Fruit fly (Drosophila melanogaster): ENCODE results near the gene Hk.

The Hk gene

dm6 chrX:10289935-10290760 is 26.9 kb upstream of the Hk start:
- no peak for TF ChIP-seq slbo (GFP tag; IDR thresholded peaks at IDR 0.05)
- TF ChIP-seq zf30C (GFP tag; optimal IDR thresholded peaks at IDR 0.05), result no peak
- no peak for TF ChIP-seq CG6765 (GFP tag; optimal IDR thresholded peaks at IDR 0.05)
- TF ChIP-seq ken (GFP tag; IDR thresholded peaks at IDR 0.05), result no peak
- TF ChIP-seq CG32772 (GFP tag; IDR thresholded peaks at IDR 0.05), result 0 out of 2 replicates have a peak, but pooled peaks have one; percentile 42
- no peak for TF ChIP-seq BEAF-32 (GFP tag; optimal IDR thresholded peaks at IDR 0.05)
- TF ChIP-seq Camta (GFP tag; optimal IDR thresholded peaks at IDR 0.05), result no peak
- no peak for TF ChIP-seq CG3847 (GFP tag; IDR thresholded peaks at IDR 0.05)
- TF ChIP-seq CG15011 (GFP tag; optimal IDR thresholded peaks at IDR 0.05), result no peak
- TF ChIP-seq dati (GFP tag; IDR thresholded peaks at IDR 0.05), result no peak
- no peak for TF ChIP-seq sisA (GFP tag; IDR thresholded peaks at IDR 0.05)
- no peak for TF ChIP-seq Optix (GFP tag; IDR thresholded peaks at IDR 0.05)
- TF ChIP-seq Adf1 (GFP tag; IDR thresholded peaks at IDR 0.05), result no peak
- TF ChIP-seq kah (GFP tag; optimal IDR thresholded peaks at IDR 0.05), result no peak
- TF ChIP-seq CG9215 (GFP tag; IDR thresholded peaks at IDR 0.05), result no peak
- peak; percentile 43; the same call in 1 of the 2 replicates for TF ChIP-seq Drgx (GFP tag; IDR thresholded peaks at IDR 0.05)
- no peak for TF ChIP-seq CG5245 (GFP tag; optimal IDR thresholded peaks at IDR 0.05)
- TF ChIP-seq Bgb (GFP tag; IDR thresholded peaks at IDR 0.05; ENCODE audit: partially characterized antibody), result no peak
- no peak for TF ChIP-seq CG10147 (GFP tag; optimal IDR thresholded peaks at IDR 0.05)
- TF ChIP-seq Dek (tag; optimal IDR thresholded peaks at IDR 0.05), result no peak
- TF ChIP-seq sqz (GFP tag; optimal IDR thresholded peaks at IDR 0.05), result no peak
- TF ChIP-seq YL-1 (GFP tag; optimal IDR thresholded peaks at IDR 0.05), result no peak
- TF ChIP-seq CG10565 (GFP tag; optimal IDR thresholded peaks at IDR 0.05), result no peak
- TF ChIP-seq CG4820 (GFP tag; optimal IDR thresholded peaks at IDR 0.05), result no peak
- TF ChIP-seq pfk (GFP tag; optimal IDR thresholded peaks at IDR 0.05), result peak; percentile 57
- peak; percentile 38 for TF ChIP-seq Meics (GFP tag; optimal IDR thresholded peaks at IDR 0.05)
- TF ChIP-seq Hr78 (GFP tag; optimal IDR thresholded peaks at IDR 0.05), result no peak
- TF ChIP-seq CG13775 (GFP tag; optimal IDR thresholded peaks at IDR 0.05), result peak; percentile 8
- peak; percentile 22 for TF ChIP-seq Sox100B (GFP tag; optimal IDR thresholded peaks at IDR 0.05)
- TF ChIP-seq salm (tag; optimal IDR thresholded peaks at IDR 0.05), result no peak
- TF ChIP-seq Hmx (GFP tag; optimal IDR thresholded peaks at IDR 0.05), result no peak
- TF ChIP-seq sens (GFP tag), result peak; percentile 57
- TF ChIP-seq seq (GFP tag; IDR thresholded peaks at IDR 0.05), result no peak
- TF ChIP-seq Six4 (GFP tag; optimal IDR thresholded peaks at IDR 0.05), result no peak
- TF ChIP-seq unpg (GFP tag; optimal IDR thresholded peaks at IDR 0.05), result no peak
- TF ChIP-seq ham (GFP tag; IDR thresholded peaks at IDR 0.05), result no peak
- TF ChIP-seq Hand (GFP tag; optimal IDR thresholded peaks at IDR 0.05), result no peak
- TF ChIP-seq CG9437 (GFP tag; optimal IDR thresholded peaks at IDR 0.05), result peak; percentile 4
- peak; percentile 12 for TF ChIP-seq CG7839 (tag; optimal IDR thresholded peaks at IDR 0.05)
- TF ChIP-seq az2 (GFP tag; optimal IDR thresholded peaks at IDR 0.05), result no peak
- no peak for TF ChIP-seq CG3838 (GFP tag; optimal IDR thresholded peaks at IDR 0.05)
- TF ChIP-seq CG2116 (GFP tag; optimal IDR thresholded peaks at IDR 0.05), result no peak
- peak; percentile 7 for TF ChIP-seq CG13424 (tag; optimal IDR thresholded peaks at IDR 0.05)
- no peak for TF ChIP-seq trh (GFP tag; optimal IDR thresholded peaks at IDR 0.05)
- no peak for TF ChIP-seq CG34224 (GFP tag; IDR thresholded peaks at IDR 0.05; ENCODE audit: partially characterized antibody)
- no peak for TF ChIP-seq Myb (GFP tag; optimal IDR thresholded peaks at IDR 0.05)
- no peak for TF ChIP-seq CG3163 (GFP tag; optimal IDR thresholded peaks at IDR 0.05)
- TF ChIP-seq CG11504 (tag; optimal IDR thresholded peaks at IDR 0.05), result peak; percentile 31
- no peak for TF ChIP-seq dan (GFP tag; IDR thresholded peaks at IDR 0.05)
- TF ChIP-seq H2.0 (GFP tag; IDR thresholded peaks at IDR 0.05), result no peak

Data from whole organism, embryonic.